Fruit fly (Drosophila melanogaster) Kc167 (cell line): ENCODE data around the gene CG31627.

ENCODE experiments used
- Myc ChIP-seq: fragments of >200 bp; optimal IDR thresholded peaks from 2 replicates; lab custom pipeline; 2017; ENCODE audit warnings: missing external identifiers
- Sin3A ChIP-seq: fragments of >200 bp; optimal IDR thresholded peaks from 2 replicates; lab custom pipeline; 2018; ENCODE audit warnings: missing external identifiers
- h ChIP-seq: fragments of >200 bp; optimal IDR thresholded peaks from 3 replicates; lab custom pipeline; 2018; ENCODE audit warnings: missing external identifiers
- psq ChIP-seq: fragments of >200 bp; optimal IDR thresholded peaks from 2 replicates; lab custom pipeline; 2017; ENCODE audit warnings: missing external identifiers

DNA sequence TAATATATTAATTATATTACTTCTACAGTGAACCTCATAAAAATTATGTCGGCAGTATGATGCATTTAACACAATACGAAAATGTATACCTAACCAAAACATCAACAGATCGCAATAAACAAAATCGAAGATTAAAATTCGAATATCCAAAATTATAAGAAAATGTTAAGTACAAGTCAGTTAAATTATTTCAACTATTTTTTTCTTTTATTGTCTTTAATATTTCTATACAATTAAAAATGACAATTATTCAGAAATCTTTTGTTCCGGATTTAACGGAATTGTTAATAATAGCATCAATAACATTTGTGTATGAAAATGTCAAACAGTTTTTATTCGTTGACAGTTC lies 30.5 kb upstream of the CG31627 start:
- TF ChIP-seq psq (lab: Kevin White, UChicago) (no peak), Sin3A (no peak), Myc (lab: Kevin White, UChicago) (no peak), h (no peak)
